Fruit fly (Drosophila melanogaster) whole organism, embryonic: ENCODE measurements around the gene CG11858.
A peak's percentile ranks its signal among the peaks of the same experiment; 100 is the strongest.

Experiments
- Adf1 ChIP-seq: fragments of 200-800 bp; sonication (Bioruptor generic); IDR thresholded peaks from 2 replicates; pipeline ENCODE4 v1.3.6; 2022; ENCODE audit warnings: missing biosample characterization, missing genetic modification characterization
- Atf-2 ChIP-seq: fragments of 200-800 bp; sonication (Bioruptor generic); optimal IDR thresholded peaks from 2 replicates; lab custom pipeline; 2016; ENCODE audit warnings: missing biosample characterization, missing genetic modification characterization
- Atf3 ChIP-seq: fragments of 200-800 bp; sonication (Bioruptor generic); optimal IDR thresholded peaks from 3 replicates; lab custom pipeline; 2016; ENCODE audit warnings: missing biosample characterization, missing genetic modification characterization
- C15 ChIP-seq: fragments of 200-800 bp; sonication (Bioruptor generic); IDR thresholded peaks from 3 replicates; pipeline ENCODE4 v1.3.6; 2022; ENCODE audit warnings: missing biosample characterization, missing genetic modification characterization
- CG10147 ChIP-seq: fragments of 200-800 bp; sonication (Bioruptor generic); optimal IDR thresholded peaks from 2 replicates; lab custom pipeline; 2019; ENCODE audit warnings: missing biosample characterization, mild to moderate bottlenecking, missing genetic modification characterization, moderate library complexity
- CG10959 ChIP-seq: fragments of 200-800 bp; sonication (Bioruptor generic); IDR thresholded peaks from 2 replicates; pipeline ENCODE4 v1.3.6; 2022; ENCODE audit warnings: missing biosample characterization, missing genetic modification characterization
- CG11723 ChIP-seq: fragments of 200-800 bp; sonication (Bioruptor generic); optimal IDR thresholded peaks from 2 replicates; lab custom pipeline; 2017; ENCODE audit warnings: missing biosample characterization, mild to moderate bottlenecking, missing genetic modification characterization
- CG12219 ChIP-seq: fragments of 200-800 bp; sonication (Bioruptor generic); optimal IDR thresholded peaks from 3 replicates; lab custom pipeline; 2018; ENCODE audit warnings: missing biosample characterization, mild to moderate bottlenecking, missing genetic modification characterization
- CG12236 ChIP-seq: fragments of 200-800 bp; sonication (Bioruptor generic); optimal IDR thresholded peaks from 2 replicates; lab custom pipeline; 2016; ENCODE audit warnings: missing biosample characterization, missing genetic modification characterization
- CG14014 ChIP-seq: fragments of 200-800 bp; sonication (Bioruptor generic); IDR thresholded peaks from 2 replicates; pipeline ENCODE4 v1.3.6; 2022; ENCODE audit warnings: missing biosample characterization, missing genetic modification characterization
- CG14050 ChIP-seq: fragments of 200-800 bp; sonication (Bioruptor generic); IDR thresholded peaks from 3 replicates; pipeline ENCODE4 v1.3.6; 2022; ENCODE audit warnings: missing biosample characterization, missing genetic modification characterization
- CG14441 ChIP-seq: fragments of 200-800 bp; sonication (Bioruptor generic); IDR thresholded peaks from 2 replicates; pipeline ENCODE4 v1.3.6; 2022; ENCODE audit warnings: missing biosample characterization, missing genetic modification characterization
- CG14965 ChIP-seq: fragments of 200-800 bp; sonication (Bioruptor generic); optimal IDR thresholded peaks from 2 replicates; lab custom pipeline; 2016; ENCODE audit warnings: missing biosample characterization, missing genetic modification characterization, borderline replicate concordance
- CG1603 ChIP-seq: fragments of 200-800 bp; sonication (Bioruptor generic); optimal IDR thresholded peaks from 2 replicates; lab custom pipeline; 2019; ENCODE audit warnings: missing biosample characterization, mild to moderate bottlenecking, missing genetic modification characterization, moderate library complexity
- CG16863 ChIP-seq: fragments of 200-800 bp; sonication (Bioruptor generic); optimal IDR thresholded peaks from 3 replicates; lab custom pipeline; 2016; ENCODE audit warnings: missing biosample characterization, missing genetic modification characterization
- CG17912 ChIP-seq: fragments of 200-800 bp; sonication (Bioruptor generic); optimal IDR thresholded peaks from 2 replicates; lab custom pipeline; 2018; ENCODE audit warnings: missing biosample characterization, mild to moderate bottlenecking, missing genetic modification characterization
- CG18764 ChIP-seq: fragments of 200-800 bp; sonication (Bioruptor generic); optimal IDR thresholded peaks from 3 replicates; lab custom pipeline; 2016; ENCODE audit warnings: missing biosample characterization, missing genetic modification characterization
- CG3838 ChIP-seq: fragments of 200-800 bp; sonication (Bioruptor generic); optimal IDR thresholded peaks from 3 replicates; lab custom pipeline; 2016; ENCODE audit warnings: missing biosample characterization, missing genetic modification characterization
- CG4404 ChIP-seq: fragments of 200-800 bp; sonication (Bioruptor generic); IDR thresholded peaks from 2 replicates; pipeline ENCODE4 v1.3.6; 2022; ENCODE audit warnings: missing biosample characterization, missing genetic modification characterization
- CG8290 ChIP-seq, 3 experiments: fragments of 200-800 bp; sonication (Bioruptor generic); optimal IDR thresholded peaks; 2 replicates each; lab custom pipeline; 2016 to 2019; ENCODE audit warnings: missing biosample characterization in 3 of 3, missing genetic modification characterization in 3 of 3, mild to moderate bottlenecking in 2 of 3, moderate library complexity in 1 of 3
- CG8359 ChIP-seq: fragments of 200-800 bp; sonication (Bioruptor generic); optimal IDR thresholded peaks from 2 replicates; lab custom pipeline; 2017; ENCODE audit warnings: missing biosample characterization, mild to moderate bottlenecking, missing genetic modification characterization, borderline replicate concordance
- CTCF ChIP-seq: fragments of 200-800 bp; sonication (Bioruptor generic); optimal IDR thresholded peaks from 2 replicates; lab custom pipeline; 2017; ENCODE audit warnings: missing biosample characterization, mild to moderate bottlenecking, missing genetic modification characterization, moderate library complexity
- Dll ChIP-seq: fragments of 200-800 bp; sonication (Bioruptor generic); IDR thresholded peaks from 4 replicates; pipeline ENCODE4 v1.3.6; 2022; ENCODE audit warnings: missing biosample characterization, missing genetic modification characterization; ENCODE audit not compliant: partially characterized antibody
- Doc3 ChIP-seq: fragments of 200-800 bp; sonication (Bioruptor generic); IDR thresholded peaks from 3 replicates; pipeline ENCODE4 v1.3.6; 2022; ENCODE audit warnings: missing biosample characterization, missing genetic modification characterization; ENCODE audit not compliant: partially characterized antibody
- Eip74EF ChIP-seq, 2 experiments: fragments of 200-800 bp in 1 of 2; fragments of >200 bp in 1 of 2; sonication (Bioruptor generic) in 1 of 2; optimal IDR thresholded peaks; 2 replicates each; lab custom pipeline; 2017 to 2019; ENCODE audit warnings: missing biosample characterization in 2 of 2, missing genetic modification characterization in 2 of 2, mild to moderate bottlenecking in 1 of 2, moderate library complexity in 1 of 2
- GATAe ChIP-seq: fragments of 200-800 bp; sonication (Bioruptor generic); conservative IDR thresholded peaks from 2 replicates; pipeline ENCODE4 v1.3.6; 2022; ENCODE audit warnings: missing biosample characterization, missing genetic modification characterization
- Gsc ChIP-seq: fragments of 200-800 bp; sonication (Bioruptor generic); IDR thresholded peaks from 2 replicates; pipeline ENCODE4 v1.3.6; 2022; ENCODE audit warnings: missing biosample characterization, missing genetic modification characterization
- H15 ChIP-seq: fragments of 200-800 bp; sonication (Bioruptor generic); IDR thresholded peaks from 3 replicates; pipeline ENCODE4 v1.3.6; 2022; ENCODE audit warnings: missing biosample characterization, missing genetic modification characterization
- Hand ChIP-seq: fragments of 200-800 bp; sonication (Bioruptor generic); optimal IDR thresholded peaks from 2 replicates; lab custom pipeline; 2017; ENCODE audit warnings: mild to moderate bottlenecking, missing biosample characterization, missing genetic modification reagents, missing genetic modification characterization
- HmgD ChIP-seq: fragments of 200-800 bp; sonication (Bioruptor generic); optimal IDR thresholded peaks from 3 replicates; lab custom pipeline; 2016; ENCODE audit warnings: missing biosample characterization, missing genetic modification characterization
- Hmx ChIP-seq: fragments of 200-800 bp; sonication (Bioruptor generic); optimal IDR thresholded peaks from 2 replicates; lab custom pipeline; 2016; ENCODE audit warnings: missing biosample characterization, missing genetic modification characterization
- Med ChIP-seq: fragments of 200-800 bp; sonication (Bioruptor generic); peaks from one replicate; lab custom pipeline; 2016; ENCODE audit warnings: missing biosample characterization, missing genetic modification characterization, mild to moderate bottlenecking, inconsistent platforms, moderate library complexity
- NfI ChIP-seq: fragments of 200-800 bp; sonication (Bioruptor generic); optimal IDR thresholded peaks from 3 replicates; lab custom pipeline; 2018; ENCODE audit warnings: missing biosample characterization, mild to moderate bottlenecking, missing genetic modification characterization, moderate library complexity
- Six4 ChIP-seq: fragments of 200-800 bp; sonication (Bioruptor generic); optimal IDR thresholded peaks from 2 replicates; lab custom pipeline; 2016; ENCODE audit warnings: missing biosample characterization, missing genetic modification characterization
- Xrp1 ChIP-seq: fragments of 200-800 bp; sonication (Bioruptor generic); IDR thresholded peaks from 2 replicates; pipeline ENCODE4 v1.3.6; 2022; ENCODE audit warnings: missing biosample characterization, missing genetic modification characterization
- caup ChIP-seq: fragments of 200-800 bp; sonication (Bioruptor generic); optimal IDR thresholded peaks from 3 replicates; lab custom pipeline; 2017; ENCODE audit warnings: missing biosample characterization, mild to moderate bottlenecking, missing genetic modification characterization, moderate library complexity; ENCODE audit not compliant: severe bottlenecking
- chinmo ChIP-seq: fragments of 200-800 bp; sonication (Bioruptor generic); IDR thresholded peaks from 4 replicates; pipeline ENCODE4 v1.3.6; 2022; ENCODE audit warnings: missing biosample characterization, missing genetic modification characterization; ENCODE audit not compliant: partially characterized antibody
- crol ChIP-seq: fragments of 200-800 bp; sonication (Bioruptor generic); IDR thresholded peaks from 2 replicates; pipeline ENCODE4 v1.3.6; 2022; ENCODE audit warnings: missing biosample characterization, missing genetic modification characterization
- gce ChIP-seq: fragments of 200-800 bp; sonication (Bioruptor generic); IDR thresholded peaks from 3 replicates; pipeline ENCODE4 v1.3.6; 2022; ENCODE audit warnings: missing biosample characterization, missing genetic modification characterization
- hth ChIP-seq: fragments of >200 bp; optimal IDR thresholded peaks from 2 replicates; lab custom pipeline; 2017; ENCODE audit warnings: inconsistent platforms
- lbe ChIP-seq: fragments of 200-800 bp; sonication (Bioruptor generic); optimal IDR thresholded peaks from 2 replicates; lab custom pipeline; 2016; ENCODE audit warnings: missing biosample characterization, mild to moderate bottlenecking, missing genetic modification characterization
- lilli ChIP-seq: fragments of 200-800 bp; sonication (Bioruptor generic); optimal IDR thresholded peaks from 3 replicates; lab custom pipeline; 2016; ENCODE audit warnings: missing biosample characterization, missing genetic modification characterization
- mam ChIP-seq: fragments of 200-800 bp; sonication (Bioruptor generic); optimal IDR thresholded peaks from 3 replicates; lab custom pipeline; 2016; ENCODE audit warnings: missing biosample characterization, missing genetic modification characterization
- org-1 ChIP-seq: fragments of 200-800 bp; sonication (Bioruptor generic); optimal IDR thresholded peaks from 2 replicates; lab custom pipeline; 2017; ENCODE audit warnings: missing biosample characterization, missing genetic modification characterization
- psq ChIP-seq: fragments of 200-800 bp; sonication (Bioruptor generic); optimal IDR thresholded peaks from 2 replicates; lab custom pipeline; 2017; ENCODE audit warnings: missing biosample characterization, missing genetic modification characterization
- row ChIP-seq: fragments of 200-800 bp; sonication (Bioruptor generic); IDR thresholded peaks from 3 replicates; pipeline ENCODE4 v1.3.6; 2022; ENCODE audit warnings: missing biosample characterization, missing genetic modification characterization
- tio ChIP-seq: fragments of 200-800 bp; sonication (Bioruptor generic); optimal IDR thresholded peaks from 2 replicates; lab custom pipeline; 2017; ENCODE audit warnings: missing biosample characterization, missing genetic modification characterization, inconsistent platforms
- unc-4 ChIP-seq: fragments of 200-800 bp; sonication (Bioruptor generic); IDR thresholded peaks from 2 replicates; pipeline ENCODE4 v1.3.6; 2022; ENCODE audit warnings: missing biosample characterization, missing genetic modification characterization; ENCODE audit not compliant: partially characterized antibody
- vnd ChIP-seq: fragments of 200-800 bp; sonication (Bioruptor generic); IDR thresholded peaks from 3 replicates; pipeline ENCODE4 v1.3.6; 2022; ENCODE audit warnings: missing biosample characterization, missing genetic modification characterization; ENCODE audit not compliant: partially characterized antibody
- wdn ChIP-seq: fragments of 200-800 bp; sonication (Bioruptor generic); IDR thresholded peaks from 2 replicates; pipeline ENCODE4 v1.3.6; 2022; ENCODE audit warnings: missing biosample characterization, missing genetic modification characterization

The CG11858 gene

dm6 chr3R:25258628-25259240 lies 3.8 kb upstream of the CG11858 start, which contains the start of gene CG11857 (continued):
- peak; percentile 99 for TF ChIP-seq lilli (GFP tag; lab: Kevin White, UChicago)
- TF ChIP-seq Adf1 (GFP tag; lab: Robert Waterston, UW) = peak; percentile 89
- peak; percentile 96 for TF ChIP-seq CG16863 (GFP tag; lab: Kevin White, UChicago)
- peak; percentile 98 for TF ChIP-seq C15 (GFP tag; lab: Robert Waterston, UW)
- peak; percentile 99 for TF ChIP-seq CG10959
- TF ChIP-seq CG12219 = peak; percentile 92
- peak; percentile 97 for TF ChIP-seq caup (GFP tag; lab: Kevin White, UChicago)
- TF ChIP-seq CG3838 (GFP tag; lab: Kevin White, UChicago) = peak; percentile 95
- peak; percentile 100 for TF ChIP-seq row (GFP tag; lab: Robert Waterston, UW)
- TF ChIP-seq vnd = peak; percentile 100
- TF ChIP-seq hth (lab: Kevin White, UChicago) = no peak
- peak; percentile 99 for TF ChIP-seq H15
- peak; percentile 98 for TF ChIP-seq NfI (GFP tag; lab: Kevin White, UChicago)
- TF ChIP-seq Doc3 (GFP tag; lab: Robert Waterston, UW) = peak; percentile 100
- TF ChIP-seq Med (GFP tag; lab: Kevin White, UChicago) = peak; percentile 100
- peak; percentile 98 for TF ChIP-seq CG8290 (GFP tag; optimal IDR thresholded peaks at IDR 0.05; lab: Kevin White, UChicago)
- TF ChIP-seq CG8290 (tag; optimal IDR thresholded peaks at IDR 0.05; lab: Kevin White, UChicago) = peak; percentile 90 to 97
- peak; percentile 94 for TF ChIP-seq CG12236 (GFP tag; lab: Kevin White, UChicago)
- peak; percentile 98 for TF ChIP-seq CG14050
- TF ChIP-seq lbe (GFP tag; lab: Kevin White, UChicago) = peak; percentile 96
- peak; percentile 97 for TF ChIP-seq CG1603 (tag; lab: Kevin White, UChicago)
- TF ChIP-seq GATAe = peak; percentile 97
- TF ChIP-seq Six4 (GFP tag; lab: Kevin White, UChicago) = peak; percentile 97
- TF ChIP-seq crol (GFP tag; lab: Robert Waterston, UW) = peak; percentile 80
- peak; percentile 99 for TF ChIP-seq CG14014 (GFP tag; lab: Robert Waterston, UW)
- TF ChIP-seq Hmx (GFP tag; lab: Kevin White, UChicago) = peak; percentile 96
- TF ChIP-seq CG11723 (GFP tag; lab: Kevin White, UChicago) = peak; percentile 94
- TF ChIP-seq Atf3 (GFP tag; lab: Kevin White, UChicago) = peak; percentile 98
- peak; percentile 86 for TF ChIP-seq Hand
- peak in 1 of 2 experiments; percentile 85 for TF ChIP-seq Eip74EF (GFP tag; optimal IDR thresholded peaks at IDR 0.05; lab: Kevin White, UChicago)
- peak; percentile 99 for TF ChIP-seq mam (GFP tag; lab: Kevin White, UChicago)
- TF ChIP-seq Atf-2 (GFP tag; lab: Kevin White, UChicago) = peak; percentile 97
- peak; percentile 99 for TF ChIP-seq Xrp1 (GFP tag; lab: Robert Waterston, UW)
- TF ChIP-seq Dll (GFP tag; lab: Robert Waterston, UW) = peak; percentile 100
- peak; percentile 96 for TF ChIP-seq Gsc (GFP tag; lab: Robert Waterston, UW)
- TF ChIP-seq wdn (GFP tag; lab: Robert Waterston, UW) = peak; percentile 97
- peak; percentile 97 for TF ChIP-seq CG18764 (GFP tag; lab: Kevin White, UChicago)
- peak; percentile 99 for TF ChIP-seq unc-4 (GFP tag; lab: Robert Waterston, UW)
- peak; percentile 93 for TF ChIP-seq psq
- TF ChIP-seq CG8359 (GFP tag; lab: Kevin White, UChicago) = peak; percentile 87
- TF ChIP-seq CG17912 (GFP tag; lab: Kevin White, UChicago) = peak; percentile 90
- peak; percentile 99 for TF ChIP-seq CG14441 (GFP tag; lab: Robert Waterston, UW)
- TF ChIP-seq gce (GFP tag; lab: Robert Waterston, UW) = peak; percentile 96
- peak; percentile 95 for TF ChIP-seq HmgD
- TF ChIP-seq CG14965 (GFP tag; lab: Kevin White, UChicago) = peak; percentile 55
- peak; percentile 98 for TF ChIP-seq chinmo (GFP tag; lab: Robert Waterston, UW)
- peak; percentile 100 for TF ChIP-seq CG4404 (GFP tag; lab: Robert Waterston, UW)
- TF ChIP-seq tio = no peak
- TF ChIP-seq CG10147 (GFP tag; lab: Kevin White, UChicago) = peak; percentile 97
- peak; percentile 59 for TF ChIP-seq CTCF (GFP tag; lab: Kevin White, UChicago)
- TF ChIP-seq org-1 (GFP tag; lab: Kevin White, UChicago) = peak; percentile 93
